Fruit fly (Drosophila melanogaster) whole organism, embryonic: ENCODE results near the gene sra.
A peak's percentile ranks its signal among the peaks of the same experiment; 100 is the strongest.

Source experiments
- Bdp1 ChIP-seq: fragments of 200-800 bp; sonication (Bioruptor generic); optimal IDR thresholded peaks from 3 replicates; lab custom pipeline; 2016; ENCODE audit warnings: missing biosample characterization, missing genetic modification characterization
- Bgb ChIP-seq: fragments of 200-800 bp; sonication (Bioruptor generic); IDR thresholded peaks from 2 replicates; pipeline ENCODE4 v1.3.6; 2022; ENCODE audit warnings: missing biosample characterization, missing genetic modification characterization; ENCODE audit not compliant: partially characterized antibody
- CG10431 ChIP-seq: fragments of 200-800 bp; sonication (Bioruptor generic); optimal IDR thresholded peaks from 3 replicates; lab custom pipeline; 2018; ENCODE audit warnings: missing biosample characterization, mild to moderate bottlenecking, missing genetic modification characterization
- CG11247 ChIP-seq: fragments of 200-800 bp; sonication (Bioruptor generic); IDR thresholded peaks from 2 replicates; pipeline ENCODE4 v1.3.6; 2022; ENCODE audit warnings: missing biosample characterization, missing genetic modification characterization
- CG11456 ChIP-seq: fragments of 200-800 bp; sonication (Bioruptor generic); IDR thresholded peaks from 3 replicates; pipeline ENCODE4 v1.3.6; 2022; ENCODE audit warnings: missing biosample characterization, missing genetic modification characterization
- CG11696 ChIP-seq: fragments of 200-800 bp; sonication (Bioruptor generic); IDR thresholded peaks from 2 replicates; pipeline ENCODE4 v1.3.6; 2022; ENCODE audit warnings: missing biosample characterization, missing genetic modification characterization
- CG12104 ChIP-seq: fragments of 200-800 bp; sonication (Bioruptor generic); optimal IDR thresholded peaks from 3 replicates; lab custom pipeline; 2016; ENCODE audit warnings: missing biosample characterization, missing genetic modification characterization
- CG12219 ChIP-seq: fragments of 200-800 bp; sonication (Bioruptor generic); optimal IDR thresholded peaks from 3 replicates; lab custom pipeline; 2018; ENCODE audit warnings: missing biosample characterization, mild to moderate bottlenecking, missing genetic modification characterization
- CG12299 ChIP-seq: fragments of 200-800 bp; sonication (Bioruptor generic); optimal IDR thresholded peaks from 2 replicates; lab custom pipeline; 2018; ENCODE audit warnings: missing biosample characterization, mild to moderate bottlenecking, missing genetic modification characterization
- CG12942 ChIP-seq: fragments of 200-800 bp; sonication (Bioruptor generic); optimal IDR thresholded peaks from 3 replicates; lab custom pipeline; 2016; ENCODE audit warnings: missing biosample characterization, missing genetic modification characterization
- CG14050 ChIP-seq: fragments of 200-800 bp; sonication (Bioruptor generic); IDR thresholded peaks from 3 replicates; pipeline ENCODE4 v1.3.6; 2022; ENCODE audit warnings: missing biosample characterization, missing genetic modification characterization
- CG15269 ChIP-seq: fragments of 200-800 bp; sonication (Bioruptor generic); optimal IDR thresholded peaks from 2 replicates; lab custom pipeline; 2018; ENCODE audit warnings: missing biosample characterization, mild to moderate bottlenecking, missing genetic modification characterization, moderate library complexity
- CG16779 ChIP-seq: fragments of 200-800 bp; sonication (Bioruptor generic); IDR thresholded peaks from 2 replicates; pipeline ENCODE4 v1.3.6; 2022; ENCODE audit warnings: missing biosample characterization, missing genetic modification characterization
- CG1832 ChIP-seq: fragments of 200-800 bp; sonication (Bioruptor generic); optimal IDR thresholded peaks from 2 replicates; lab custom pipeline; 2017; ENCODE audit warnings: missing biosample characterization, mild to moderate bottlenecking, missing genetic modification characterization, inconsistent platforms
- CG3065 ChIP-seq: fragments of 200-800 bp; sonication (Bioruptor generic); optimal IDR thresholded peaks from 2 replicates; lab custom pipeline; 2016; ENCODE audit warnings: missing biosample characterization, missing genetic modification characterization
- CG33557 ChIP-seq: fragments of 200-800 bp; sonication (Bioruptor generic); optimal IDR thresholded peaks from 2 replicates; lab custom pipeline; 2019; ENCODE audit warnings: missing biosample characterization, mild to moderate bottlenecking, missing genetic modification characterization, moderate library complexity
- CG4424 ChIP-seq: fragments of 200-800 bp; sonication (Bioruptor generic); optimal IDR thresholded peaks from 3 replicates; lab custom pipeline; 2016; ENCODE audit warnings: missing biosample characterization, missing genetic modification characterization
- CG6175 ChIP-seq: fragments of 200-800 bp; sonication (Bioruptor generic); IDR thresholded peaks from 3 replicates; pipeline ENCODE4 v1.3.6; 2022; ENCODE audit warnings: missing biosample characterization, missing genetic modification characterization
- CG8281 ChIP-seq: fragments of 200-800 bp; sonication (Bioruptor generic); optimal IDR thresholded peaks from 2 replicates; lab custom pipeline; 2018; ENCODE audit warnings: missing biosample characterization, mild to moderate bottlenecking, missing genetic modification characterization, moderate library complexity
- Dip3 ChIP-seq: fragments of 200-800 bp; sonication (Bioruptor generic); optimal IDR thresholded peaks from 3 replicates; lab custom pipeline; 2016; ENCODE audit warnings: missing biosample characterization, missing genetic modification characterization
- Hmr ChIP-seq: fragments of 200-800 bp; sonication (Bioruptor generic); optimal IDR thresholded peaks from 3 replicates; lab custom pipeline; 2017; ENCODE audit warnings: mild to moderate bottlenecking, missing biosample characterization, missing genetic modification reagents, missing genetic modification characterization
- Hr51 ChIP-seq, 2 experiments: fragments of 200-800 bp; sonication (Bioruptor generic); optimal IDR thresholded peaks; 2 replicates in 1 of 2; 3 replicates in 1 of 2; lab custom pipeline; 2016 to 2018; ENCODE audit warnings: missing biosample characterization in 2 of 2, missing genetic modification characterization in 2 of 2, mild to moderate bottlenecking in 1 of 2, moderate library complexity in 1 of 2
- Hr78 ChIP-seq, 2 experiments: fragments of 200-800 bp in 1 of 2; fragments of >200 bp in 1 of 2; sonication (Bioruptor generic) in 1 of 2; optimal IDR thresholded peaks; 2 replicates each; lab custom pipeline; 2017 to 2019; ENCODE audit warnings: missing biosample characterization in 2 of 2, missing genetic modification characterization in 2 of 2, mild to moderate bottlenecking in 1 of 2, moderate library complexity in 1 of 2
- Jarid2 ChIP-seq: fragments of 200-800 bp; sonication (Bioruptor generic); optimal IDR thresholded peaks from 3 replicates; lab custom pipeline; 2017; ENCODE audit warnings: mild to moderate bottlenecking, missing biosample characterization, missing genetic modification reagents, missing genetic modification characterization
- Myb ChIP-seq: fragments of 200-800 bp; sonication (Bioruptor generic); optimal IDR thresholded peaks from 2 replicates; lab custom pipeline; 2016; ENCODE audit warnings: missing biosample characterization, missing genetic modification characterization
- NC2α ChIP-seq: fragments of 200-800 bp; sonication (Bioruptor generic); optimal IDR thresholded peaks from 2 replicates; lab custom pipeline; 2016; ENCODE audit warnings: missing biosample characterization, missing genetic modification characterization
- chn ChIP-seq: fragments of 200-800 bp; sonication (Bioruptor generic); optimal IDR thresholded peaks from 2 replicates; lab custom pipeline; 2016; ENCODE audit warnings: missing biosample characterization, missing genetic modification characterization
- croc ChIP-seq: fragments of 200-800 bp; sonication (Bioruptor generic); conservative IDR thresholded peaks from 3 replicates; pipeline ENCODE4 v1.3.6; 2022; ENCODE audit warnings: missing biosample characterization, missing genetic modification characterization
- cwo ChIP-seq: fragments of 200-800 bp; sonication (Bioruptor generic); optimal IDR thresholded peaks from 3 replicates; lab custom pipeline; 2017; ENCODE audit warnings: missing biosample characterization, missing genetic modification characterization, mild to moderate bottlenecking, moderate library complexity, missing genetic modification reagents
- da ChIP-seq: fragments of 200-800 bp; sonication (Bioruptor generic); optimal IDR thresholded peaks from 2 replicates; lab custom pipeline; 2016; ENCODE audit warnings: missing biosample characterization, missing genetic modification characterization
- dmrt99B ChIP-seq: fragments of 200-800 bp; sonication (Bioruptor generic); optimal IDR thresholded peaks from 2 replicates; lab custom pipeline; 2018; ENCODE audit warnings: missing biosample characterization, mild to moderate bottlenecking, missing genetic modification characterization, moderate library complexity
- eve ChIP-seq, 2 experiments: fragments of >200 bp; optimal IDR thresholded peaks; 2 replicates each; lab custom pipeline; 2017; ENCODE audit warnings: missing biosample characterization in 2 of 2, missing genetic modification characterization in 2 of 2
- fd3F ChIP-seq: fragments of 200-800 bp; sonication (Bioruptor generic); optimal IDR thresholded peaks from 2 replicates; lab custom pipeline; 2018; ENCODE audit warnings: missing biosample characterization, mild to moderate bottlenecking, missing genetic modification characterization, moderate library complexity
- hb ChIP-seq: fragments of 200-800 bp; sonication (Bioruptor generic); IDR thresholded peaks from 3 replicates; pipeline ENCODE4 v1.3.6; 2022; ENCODE audit warnings: missing biosample characterization, missing genetic modification characterization; ENCODE audit not compliant: partially characterized antibody
- lola ChIP-seq, 3 experiments: fragments of >200 bp in 2 of 3; fragments of 200-800 bp in 1 of 3; sonication (Bioruptor generic) in 1 of 3; optimal IDR thresholded peaks; 2 replicates each; lab custom pipeline; 2017 to 2019; ENCODE audit warnings: missing biosample characterization in 3 of 3, missing genetic modification characterization in 3 of 3, mild to moderate bottlenecking in 1 of 3, moderate library complexity in 1 of 3
- mam ChIP-seq: fragments of 200-800 bp; sonication (Bioruptor generic); optimal IDR thresholded peaks from 3 replicates; lab custom pipeline; 2016; ENCODE audit warnings: missing biosample characterization, missing genetic modification characterization
- onecut ChIP-seq: fragments of 200-800 bp; sonication (Bioruptor generic); IDR thresholded peaks from 2 replicates; pipeline ENCODE4 v1.3.6; 2022; ENCODE audit warnings: missing biosample characterization, missing genetic modification characterization
- org-1 ChIP-seq: fragments of 200-800 bp; sonication (Bioruptor generic); optimal IDR thresholded peaks from 2 replicates; lab custom pipeline; 2017; ENCODE audit warnings: missing biosample characterization, missing genetic modification characterization
- prd ChIP-seq, 3 experiments: fragments of >200 bp in 2 of 3; fragments of 200-800 bp in 1 of 3; sonication (Bioruptor generic) in 1 of 3; optimal IDR thresholded peaks in 2 of 3; IDR thresholded peaks in 1 of 3; 2 replicates in 2 of 3; 3 replicates in 1 of 3; pipeline versions ENCODE4 v1.3.6 to Lab custom; 2017 to 2022; ENCODE audit warnings: missing biosample characterization in 1 of 3, missing genetic modification characterization in 1 of 3
- rib ChIP-seq: fragments of 200-800 bp; sonication (Bioruptor generic); IDR thresholded peaks from 2 replicates; pipeline ENCODE4 v1.3.6; 2022; ENCODE audit warnings: missing biosample characterization, missing genetic modification characterization
- sd ChIP-seq: fragments of 200-800 bp; sonication (Bioruptor generic); optimal IDR thresholded peaks from 3 replicates; lab custom pipeline; 2018; ENCODE audit warnings: missing biosample characterization, mild to moderate bottlenecking, missing genetic modification characterization, moderate library complexity
- stwl ChIP-seq: fragments of 200-800 bp; sonication (Bioruptor generic); optimal IDR thresholded peaks from 3 replicates; lab custom pipeline; 2018; ENCODE audit warnings: missing biosample characterization, mild to moderate bottlenecking, missing genetic modification characterization, moderate library complexity
- tap ChIP-seq: fragments of 200-800 bp; optimal IDR thresholded peaks from 3 replicates; lab custom pipeline; 2019; ENCODE audit warnings: missing biosample characterization, mild to moderate bottlenecking, missing genetic modification characterization, moderate library complexity
- tin ChIP-seq: fragments of 200-800 bp; sonication (Bioruptor generic); optimal IDR thresholded peaks from 3 replicates; lab custom pipeline; 2016; ENCODE audit warnings: missing biosample characterization, missing genetic modification characterization
- tll ChIP-seq, 2 experiments: fragments of 200-800 bp in 1 of 2; fragments of >200 bp in 1 of 2; sonication (Bioruptor generic) in 1 of 2; optimal IDR thresholded peaks; 2 replicates each; lab custom pipeline; 2017 to 2019; ENCODE audit warnings: missing biosample characterization in 2 of 2, missing genetic modification characterization in 2 of 2, mild to moderate bottlenecking in 1 of 2, moderate library complexity in 1 of 2
- twi ChIP-seq: fragments of 200-800 bp; optimal IDR thresholded peaks from 2 replicates; lab custom pipeline; 2019; ENCODE audit warnings: missing biosample characterization, mild to moderate bottlenecking, missing genetic modification characterization, moderate library complexity
- vnd ChIP-seq: fragments of 200-800 bp; sonication (Bioruptor generic); IDR thresholded peaks from 3 replicates; pipeline ENCODE4 v1.3.6; 2022; ENCODE audit warnings: missing biosample characterization, missing genetic modification characterization; ENCODE audit not compliant: partially characterized antibody
- wor ChIP-seq: fragments of 200-800 bp; sonication (Bioruptor generic); IDR thresholded peaks from 2 replicates; pipeline ENCODE4 v1.3.6; 2022; ENCODE audit warnings: missing biosample characterization, missing genetic modification characterization

Gene sra

dm6 chr3R:16205155-16205778 lies 18.5 kb downstream of the sra start, which contains the start of gene mtSSB:
Gene mtSSB (minus strand): TSS chr3R:16205250.
- TF ChIP-seq tap (tag; lab: Kevin White, UChicago) = peak; percentile 45
- peak; percentile 68 for TF ChIP-seq CG33557 (GFP tag; lab: Kevin White, UChicago)
- TF ChIP-seq Bdp1 (GFP tag; lab: Kevin White, UChicago) = peak; percentile 61
- TF ChIP-seq CG14050 = peak; percentile 74
- no peak for TF ChIP-seq eve (GFP tag; optimal IDR thresholded peaks at IDR 0.05; lab: Kevin White, UChicago)
- peak; percentile 73; the same call in 2 of the 3 replicates for TF ChIP-seq CG6175 (GFP tag; lab: Robert Waterston, UW)
- no peak for TF ChIP-seq CG1832
- peak; percentile 87 for TF ChIP-seq CG4424 (GFP tag; lab: Kevin White, UChicago)
- TF ChIP-seq CG11247 (GFP tag; lab: Robert Waterston, UW) = peak; percentile 96
- peak; percentile 56 for TF ChIP-seq cwo (GFP tag; lab: Kevin White, UChicago)
- peak; percentile 40 for TF ChIP-seq CG8281 (tag; lab: Kevin White, UChicago)
- TF ChIP-seq CG12219 = peak; percentile 65
- TF ChIP-seq prd (optimal IDR thresholded peaks at IDR 0.05; lab: Kevin White, UChicago) = no peak
- TF ChIP-seq prd (GFP tag; IDR thresholded peaks at IDR 0.05; lab: Robert Waterston, UW) = peak; percentile 93
- peak; percentile 68 for TF ChIP-seq sd (tag; lab: Kevin White, UChicago)
- TF ChIP-seq Bgb (GFP tag; lab: Robert Waterston, UW) = peak; percentile 99
- TF ChIP-seq stwl (tag; lab: Kevin White, UChicago) = peak; percentile 80
- TF ChIP-seq vnd = peak; percentile 99
- TF ChIP-seq croc (GFP tag; lab: Robert Waterston, UW) = peak; percentile 71; the same call in 2 of the 3 replicates
- TF ChIP-seq CG10431 (GFP tag; lab: Kevin White, UChicago) = no peak
- TF ChIP-seq wor (GFP tag; lab: Robert Waterston, UW) = peak; percentile 66
- peak; percentile 78 for TF ChIP-seq CG12942 (GFP tag; lab: Kevin White, UChicago)
- peak; percentile 82 for TF ChIP-seq chn (GFP tag; lab: Kevin White, UChicago)
- peak; percentile 68 for TF ChIP-seq twi
- peak; percentile 74 to 86 for TF ChIP-seq Hr51 (GFP tag; optimal IDR thresholded peaks at IDR 0.05; lab: Kevin White, UChicago)
- peak; percentile 80 for TF ChIP-seq dmrt99B (tag; lab: Kevin White, UChicago)
- peak; percentile 68 for TF ChIP-seq CG3065
- peak; percentile 82 for TF ChIP-seq NC2α
- TF ChIP-seq tin = peak; percentile 94
- TF ChIP-seq org-1 = peak; percentile 78
- TF ChIP-seq da = peak; percentile 76
- peak; percentile 79 for TF ChIP-seq CG12299 (tag; lab: Kevin White, UChicago)
- peak in 1 of 2 experiments; percentile 57 for TF ChIP-seq Hr78 (GFP tag; optimal IDR thresholded peaks at IDR 0.05; lab: Kevin White, UChicago)
- peak; percentile 88 for TF ChIP-seq CG16779 (GFP tag; lab: Robert Waterston, UW)
- TF ChIP-seq mam = peak; percentile 81
- TF ChIP-seq lola (GFP tag; optimal IDR thresholded peaks at IDR 0.05; lab: Kevin White, UChicago) = peak in 1 of 3 experiments; percentile 16
- TF ChIP-seq CG11696 (GFP tag; lab: Robert Waterston, UW) = peak; percentile 45
- TF ChIP-seq onecut (GFP tag; lab: Robert Waterston, UW) = peak; percentile 92
- peak; percentile 54 for TF ChIP-seq Myb (GFP tag; lab: Kevin White, UChicago)
- no peak for TF ChIP-seq tll (GFP tag; optimal IDR thresholded peaks at IDR 0.05; lab: Kevin White, UChicago)
- peak; percentile 57 for TF ChIP-seq CG12104 (GFP tag; lab: Kevin White, UChicago)
- TF ChIP-seq CG15269 = peak; percentile 85
- TF ChIP-seq hb (GFP tag; lab: Robert Waterston, UW) = peak; percentile 98
- TF ChIP-seq rib (GFP tag; lab: Robert Waterston, UW) = peak; percentile 68
- peak; percentile 78 for TF ChIP-seq fd3F (GFP tag; lab: Kevin White, UChicago)
- peak; percentile 59 for TF ChIP-seq Dip3 (GFP tag; lab: Kevin White, UChicago)
- peak; percentile 99 for TF ChIP-seq CG11456 (GFP tag; lab: Robert Waterston, UW)
- TF ChIP-seq Hmr (GFP tag; lab: Kevin White, UChicago) = peak; percentile 90
- peak; percentile 62 for TF ChIP-seq Jarid2 (GFP tag; lab: Kevin White, UChicago)
